Worm (Caenorhabditis elegans): ENCODE measurements around the gene F52C9.3.

Gene F52C9.3

DNA sequence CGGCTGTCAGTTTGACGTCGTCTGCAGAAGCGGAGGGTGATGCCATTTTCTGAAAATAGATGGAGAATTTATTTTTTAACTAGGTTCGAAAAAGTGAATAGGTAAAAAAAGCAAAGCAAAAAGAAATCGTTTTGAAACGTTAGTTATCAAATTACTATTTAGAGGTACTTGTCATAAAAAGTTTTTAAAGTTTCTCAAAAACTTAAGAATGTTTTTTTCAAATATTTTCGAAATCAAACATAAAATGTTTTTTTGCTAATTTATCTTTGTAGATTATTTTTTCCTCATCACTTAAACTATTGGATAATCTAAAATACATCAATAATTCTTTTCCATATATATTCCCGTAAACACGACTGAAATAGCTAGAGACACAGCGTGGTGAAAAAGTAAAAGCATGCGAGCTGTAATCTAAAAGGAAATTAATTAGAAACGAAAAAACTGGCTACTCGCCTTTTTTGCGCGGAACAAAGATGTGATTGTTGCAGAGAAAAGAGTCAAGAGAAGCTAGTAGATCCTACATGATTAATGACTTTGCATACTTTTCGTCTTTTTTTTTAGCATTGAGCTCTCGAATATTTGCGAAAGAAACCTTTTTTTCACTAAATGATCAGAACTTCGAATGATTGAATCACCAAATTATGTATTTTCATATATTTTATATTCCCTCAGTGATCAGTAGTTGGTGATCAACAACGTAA, 49.7 kb downstream of the F52C9.3 start, which contains the start of gene szy-2:
TSS of gene szy-2 (minus strand) at position 51 of the 701 bp plus-strand sequence.
- TF ChIP-seq sox-4 (tag; optimal IDR thresholded peaks at IDR 0.05) (no peak), ceh-22 (tag; optimal IDR thresholded peaks at IDR 0.05) (no peak), pha-4 (tag; optimal IDR thresholded peaks at IDR 0.05) (no peak), ceh-24 (tag; optimal IDR thresholded peaks at IDR 0.05) (no peak), ets-4 (tag; optimal IDR thresholded peaks at IDR 0.05) (no peak), dmd-4 (tag; optimal IDR thresholded peaks at IDR 0.05; ENCODE audit: borderline replicate concordance) (no peak), ceh-18 (tag; optimal IDR thresholded peaks at IDR 0.05) (no peak), K02D7.2 (tag; optimal IDR thresholded peaks at IDR 0.05) (no peak)

- TF ChIP-seq ceh-24 (tag; optimal IDR thresholded peaks at IDR 0.05) (no peak), rnt-1 (tag; optimal IDR thresholded peaks at IDR 0.05) (no peak), hlh-13 (GFP tag; optimal IDR thresholded peaks at IDR 0.05) (no peak), hlh-6 (tag; optimal IDR thresholded peaks at IDR 0.05) (no peak), ceh-31 (tag; optimal IDR thresholded peaks at IDR 0.05) (peak; percentile 20), syd-9 (tag; optimal IDR thresholded peaks at IDR 0.05) (no peak), zip-5 (tag; optimal IDR thresholded peaks at IDR 0.05) (no peak), ceh-14 (tag; optimal IDR thresholded peaks at IDR 0.05) (no peak), nhr-232 (tag; optimal IDR thresholded peaks at IDR 0.05) (no peak), unc-42 (tag; optimal IDR thresholded peaks at IDR 0.05) (peak; percentile 33), gmeb-2 (tag; optimal IDR thresholded peaks at IDR 0.05) (no peak)
These were observed 51.2 kb downstream of the F52C9.3 start for ce11 chrIII:5372884-5373283.

ce11 chrIII:5373715-5374114, 52.0 kb downstream of the F52C9.3 start:
- no peak for TF ChIP-seq sdc-2 (tag; optimal IDR thresholded peaks at IDR 0.05)
- TF ChIP-seq fkh-6 (tag; optimal IDR thresholded peaks at IDR 0.05) = no peak
- TF ChIP-seq unc-42 (tag; optimal IDR thresholded peaks at IDR 0.05) = no peak
- TF ChIP-seq F13H6.1 (tag; optimal IDR thresholded peaks at IDR 0.05) = no peak
- no peak for TF ChIP-seq pqm-1 (tag; optimal IDR thresholded peaks at IDR 0.05)
- TF ChIP-seq hlh-6 (tag; optimal IDR thresholded peaks at IDR 0.05) = no peak
- TF ChIP-seq T23F11.4 (GFP tag; optimal IDR thresholded peaks at IDR 0.05) = no peak

- no peak for TF ChIP-seq pha-2 (tag; optimal IDR thresholded peaks at IDR 0.05)
- no peak for TF ChIP-seq zip-5 (tag; optimal IDR thresholded peaks at IDR 0.05)
- TF ChIP-seq sox-2 (GFP tag; IDR thresholded peaks at IDR 0.05) = no peak
- no peak for TF ChIP-seq unc-55 (GFP tag; optimal IDR thresholded peaks at IDR 0.05)
- TF ChIP-seq K09A11.1 (tag; optimal IDR thresholded peaks at IDR 0.05; ENCODE audit: insufficient read depth) = no peak
- TF ChIP-seq elt-4 (tag; optimal IDR thresholded peaks at IDR 0.05) = no peak
- no peak for TF ChIP-seq ama-1 (optimal IDR thresholded peaks at IDR 0.05)
- TF ChIP-seq ceh-34 (tag; optimal IDR thresholded peaks at IDR 0.05) = no peak
- no peak for TF ChIP-seq ztf-16 (tag; optimal IDR thresholded peaks at IDR 0.05)
- no peak for TF ChIP-seq nfya-1 (tag; optimal IDR thresholded peaks at IDR 0.05)
- no peak for TF ChIP-seq che-1 (tag; optimal IDR thresholded peaks at IDR 0.05)
- no peak for TF ChIP-seq fkh-6 (tag; optimal IDR thresholded peaks at IDR 0.05)
- TF ChIP-seq F13H6.1 (tag; optimal IDR thresholded peaks at IDR 0.05) = no peak
- no peak for TF ChIP-seq hlh-30 (tag; optimal IDR thresholded peaks at IDR 0.05; ENCODE audit: insufficient read depth)
- TF ChIP-seq eyg-1 (tag; optimal IDR thresholded peaks at IDR 0.05) = no peak
- TF ChIP-seq Y22D7AL.16 (tag; optimal IDR thresholded peaks at IDR 0.05) = no peak
- TF ChIP-seq C08G9.2 (tag; optimal IDR thresholded peaks at IDR 0.05) = no peak
- no peak for TF ChIP-seq lim-6 (tag; optimal IDR thresholded peaks at IDR 0.05)
These were observed 53.4 kb downstream of the F52C9.3 start for ce11 chrIII:5375001-5375532.
